Worm (Caenorhabditis elegans) whole organism, young adult: ENCODE data around the gene srlf-37.
A peak's percentile ranks its signal among the peaks of the same experiment; 100 is the strongest.

ENCODE experiments used
- B0336.3 ChIP-seq: fragments of 200-800 bp; sonication (Bioruptor generic); IDR thresholded peaks from 2 replicates; pipeline ENCODE4 v1.3.6; 2022; ENCODE audit warnings: missing genetic modification characterization, missing compliant biosample characterization
- C17E4.6 ChIP-seq: fragments of 200-800 bp; sonication (Bioruptor generic); IDR thresholded peaks from 2 replicates; pipeline ENCODE4 v1.3.6; 2022; ENCODE audit warnings: missing genetic modification reagents, missing genetic modification characterization, missing compliant biosample characterization
- F57A8.1 ChIP-seq: fragments of 200-800 bp; sonication (Bioruptor generic); optimal IDR thresholded peaks from 2 replicates; lab custom pipeline; 2018; ENCODE audit warnings: mild to moderate bottlenecking, missing genetic modification characterization, moderate library complexity, missing compliant biosample characterization
- K11D2.4 ChIP-seq: fragments of 200-800 bp; sonication (Bioruptor generic); IDR thresholded peaks from 2 replicates; pipeline ENCODE4 v1.3.6; 2022; ENCODE audit warnings: missing genetic modification reagents, missing genetic modification characterization, missing compliant biosample characterization
- K12H6.12 ChIP-seq: fragments of 200-800 bp; sonication (Bioruptor generic); optimal IDR thresholded peaks from 2 replicates; lab custom pipeline; 2018; ENCODE audit warnings: mild to moderate bottlenecking, missing genetic modification characterization, missing compliant biosample characterization
- Y56A3A.18 ChIP-seq: fragments of 200-800 bp; sonication (Bioruptor generic); IDR thresholded peaks from 2 replicates; pipeline ENCODE4 v1.3.6; 2022; ENCODE audit warnings: missing genetic modification reagents, missing genetic modification characterization, missing compliant biosample characterization
- Y67H2A.10 ChIP-seq: fragments of 200-800 bp; sonication (Bioruptor generic); conservative IDR thresholded peaks from 2 replicates; pipeline ENCODE4 v1.3.6; 2022; ENCODE audit warnings: missing genetic modification reagents, missing genetic modification characterization, missing compliant biosample characterization
- Y95B8A.8 ChIP-seq: fragments of 200-800 bp; sonication (Bioruptor generic); IDR thresholded peaks from 2 replicates; pipeline ENCODE4 v1.3.6; 2022; ENCODE audit warnings: missing genetic modification reagents, missing genetic modification characterization, missing compliant biosample characterization
- aptf-2 ChIP-seq: fragments of 200-800 bp; sonication (Bioruptor generic); conservative IDR thresholded peaks from 2 replicates; pipeline ENCODE4 v1.3.6; 2022; ENCODE audit warnings: missing genetic modification reagents, missing genetic modification characterization, missing compliant biosample characterization
- ccch-3 ChIP-seq: fragments of 200-800 bp; sonication (Bioruptor generic); optimal IDR thresholded peaks from 2 replicates; lab custom pipeline; 2018; ENCODE audit warnings: mild to moderate bottlenecking, missing genetic modification characterization, missing compliant biosample characterization
- ceh-27 ChIP-seq: fragments of 200-800 bp; sonication (Bioruptor generic); optimal IDR thresholded peaks from 2 replicates; lab custom pipeline; 2018; ENCODE audit warnings: mild to moderate bottlenecking, missing genetic modification characterization, moderate library complexity, missing compliant biosample characterization
- ceh-91 ChIP-seq: fragments of 200-800 bp; sonication (Bioruptor generic); IDR thresholded peaks from 2 replicates; pipeline ENCODE4 v1.3.6; 2022; ENCODE audit warnings: missing genetic modification reagents, missing genetic modification characterization, missing compliant biosample characterization
- chd-7 ChIP-seq: sonication (generic microtip); optimal IDR thresholded peaks from 2 replicates; lab custom pipeline; 2016; ENCODE audit warnings: mild to moderate bottlenecking, missing genetic modification characterization, moderate library complexity, missing compliant biosample characterization
- dox-1 ChIP-seq: fragments of 200-800 bp; sonication (Bioruptor generic); IDR thresholded peaks from 2 replicates; pipeline ENCODE4 v1.3.6; 2022; ENCODE audit warnings: missing genetic modification reagents, missing genetic modification characterization, missing compliant biosample characterization
- hlh-26 ChIP-seq: fragments of 200-800 bp; sonication (Bioruptor generic); conservative IDR thresholded peaks from 2 replicates; pipeline ENCODE4 v1.3.6; 2022; ENCODE audit warnings: missing genetic modification reagents, missing genetic modification characterization, missing compliant biosample characterization
- hmg-1.2 ChIP-seq: fragments of 200-800 bp; sonication (Bioruptor generic); IDR thresholded peaks from 2 replicates; pipeline ENCODE4 v1.3.6; 2022; ENCODE audit warnings: missing genetic modification reagents, missing genetic modification characterization, missing compliant biosample characterization
- hrde-1 ChIP-seq: sonication (generic microtip); optimal IDR thresholded peaks from 2 replicates; lab custom pipeline; 2016; ENCODE audit warnings: missing genetic modification characterization, mild to moderate bottlenecking, missing compliant biosample characterization, moderate library complexity, missing genotype, missing genetic modification reagents, borderline replicate concordance
- hsf-1 ChIP-seq: fragments of 200-800 bp; sonication (Bioruptor generic); IDR thresholded peaks from 2 replicates; pipeline ENCODE4 v1.3.6; 2022; ENCODE audit warnings: missing genetic modification reagents, missing genetic modification characterization, missing compliant biosample characterization
- let-526 ChIP-seq: fragments of 200-800 bp; sonication (Bioruptor generic); IDR thresholded peaks from 2 replicates; pipeline ENCODE4 v1.3.6; 2022; ENCODE audit warnings: missing genetic modification reagents, missing genetic modification characterization, missing compliant biosample characterization
- lin-40 ChIP-seq: sonication (generic microtip); optimal IDR thresholded peaks from 2 replicates; lab custom pipeline; 2016; ENCODE audit warnings: missing genetic modification characterization, mild to moderate bottlenecking, missing compliant biosample characterization, missing genotype, missing genetic modification reagents
- lsy-27 ChIP-seq: sonication (generic microtip); optimal IDR thresholded peaks from 2 replicates; lab custom pipeline; 2017; ENCODE audit warnings: missing genetic modification characterization, mild to moderate bottlenecking, missing compliant biosample characterization, antibody characterized with exemption, missing genotype, borderline replicate concordance; ENCODE audit not compliant: insufficient read depth
- mcd-1 ChIP-seq: fragments of 200-800 bp; sonication (Bioruptor generic); IDR thresholded peaks from 2 replicates; pipeline ENCODE4 v1.3.6; 2022; ENCODE audit warnings: missing genetic modification reagents, missing genetic modification characterization, missing compliant biosample characterization
- nfya-2 ChIP-seq: fragments of 200-800 bp; sonication (Bioruptor generic); IDR thresholded peaks from 2 replicates; pipeline ENCODE4 v1.3.6; 2022; ENCODE audit warnings: missing genetic modification reagents, missing genetic modification characterization, missing compliant biosample characterization
- nhr-27 ChIP-seq: fragments of 200-800 bp; sonication (Bioruptor generic); optimal IDR thresholded peaks from 2 replicates; lab custom pipeline; 2018; ENCODE audit warnings: mild to moderate bottlenecking, missing genetic modification characterization, moderate library complexity, missing compliant biosample characterization
- nhr-80 ChIP-seq: sonication (generic microtip); optimal IDR thresholded peaks from 2 replicates; lab custom pipeline; 2016; ENCODE audit warnings: missing genetic modification characterization, missing compliant biosample characterization
- nhr-90 ChIP-seq: sonication (generic microtip); optimal IDR thresholded peaks from 2 replicates; lab custom pipeline; 2016; ENCODE audit warnings: missing genotype, mild to moderate bottlenecking, missing genetic modification characterization, missing compliant biosample characterization
- pha-4 ChIP-seq: fragments of 150-350 bp; sonication (generic microtip); optimal IDR thresholded peaks from 2 replicates; lab custom pipeline; 2014; ENCODE audit warnings: missing biosample characterization, missing genetic modification reagents, missing genetic modification characterization
- sdz-38 ChIP-seq: sonication (generic microtip); optimal IDR thresholded peaks from 2 replicates; lab custom pipeline; 2016; ENCODE audit warnings: missing genotype, missing genetic modification characterization, missing compliant biosample characterization
- snpc-1.1 ChIP-seq: sonication (generic microtip); optimal IDR thresholded peaks from 2 replicates; lab custom pipeline; 2017; ENCODE audit warnings: missing genetic modification characterization, mild to moderate bottlenecking, missing compliant biosample characterization, antibody characterized with exemption, moderate library complexity, missing genotype, missing genetic modification reagents; ENCODE audit not compliant: insufficient read depth
- snpc-4 ChIP-seq, 5 experiments: fragments of 150-350 bp in 1 of 5; sonication (generic microtip) in 4 of 5; optimal IDR thresholded peaks; 2 replicates each; lab custom pipeline; 2014 to 2018; ENCODE audit warnings: missing genetic modification characterization in 5 of 5, missing biosample characterization in 3 of 5, antibody characterized with exemption in 2 of 5, mild to moderate bottlenecking in 2 of 5, missing compliant biosample characterization in 2 of 5, missing genotype in 2 of 5, moderate library complexity in 2 of 5, missing genetic modification reagents in 1 of 5
- tlf-1 ChIP-seq: fragments of 200-800 bp; sonication (Bioruptor generic); optimal IDR thresholded peaks from 2 replicates; lab custom pipeline; 2018; ENCODE audit warnings: mild to moderate bottlenecking, missing genetic modification characterization, missing compliant biosample characterization
- unc-130 ChIP-seq: sonication (generic microtip); optimal IDR thresholded peaks from 2 replicates; lab custom pipeline; 2016; ENCODE audit warnings: missing genetic modification reagents, missing genetic modification characterization, missing compliant biosample characterization
- xnd-1 ChIP-seq: sonication (generic microtip); optimal IDR thresholded peaks from 2 replicates; lab custom pipeline; 2016; ENCODE audit warnings: missing genotype, missing genetic modification reagents, missing genetic modification characterization, missing compliant biosample characterization
- zfh-2 ChIP-seq: fragments of 200-800 bp; sonication (Bioruptor generic); conservative IDR thresholded peaks from 2 replicates; pipeline ENCODE4 v1.3.6; 2022; ENCODE audit warnings: missing genetic modification reagents, missing genetic modification characterization, missing compliant biosample characterization
- ztf-18 ChIP-seq: sonication (generic microtip); optimal IDR thresholded peaks from 2 replicates; lab custom pipeline; 2016; ENCODE audit warnings: missing genotype, mild to moderate bottlenecking, missing genetic modification characterization, missing compliant biosample characterization
- ztf-26 ChIP-seq: sonication (generic microtip); optimal IDR thresholded peaks from 2 replicates; lab custom pipeline; 2017; ENCODE audit warnings: missing genetic modification characterization, missing compliant biosample characterization
- ztf-28 ChIP-seq: fragments of 200-800 bp; sonication (Bioruptor generic); IDR thresholded peaks from 2 replicates; pipeline ENCODE4 v1.3.6; 2022; ENCODE audit warnings: missing genetic modification reagents, missing genetic modification characterization, missing compliant biosample characterization

srlf-37 gene

DNA sequence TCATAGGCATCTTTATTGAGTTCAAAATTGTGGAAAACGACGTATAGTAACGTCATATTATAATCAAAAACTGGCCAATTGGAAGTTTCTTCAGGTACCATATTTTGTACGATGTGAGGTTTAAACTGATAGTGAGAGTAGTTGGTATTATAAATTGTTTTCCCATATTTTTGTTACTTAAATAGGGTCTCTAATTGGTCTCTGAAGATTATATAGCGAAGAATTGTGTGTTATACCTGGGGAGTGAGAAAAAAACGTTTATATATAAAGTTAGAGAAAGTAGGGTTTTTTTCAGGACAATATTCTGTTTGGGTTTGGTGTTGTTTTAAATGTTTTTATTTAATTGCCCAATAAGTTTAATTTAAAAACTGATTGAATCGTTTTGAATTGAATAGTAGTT lies 20.9 kb upstream of the srlf-37 start, which contains the start of gene srt-17:
Gene srt-17 (minus strand): TSS at position 101 of the 400 bp plus-strand sequence.
- TF ChIP-seq nhr-90 (tag; lab: Kevin White, UChicago) = no peak
- TF ChIP-seq hlh-26 = no peak
- TF ChIP-seq nfya-2 (GFP tag; lab: Robert Waterston, UW) = no peak
- no peak for TF ChIP-seq F57A8.1
- TF ChIP-seq K11D2.4 (GFP tag; lab: Robert Waterston, UW) = no peak
- TF ChIP-seq aptf-2 (GFP tag; lab: Robert Waterston, UW) = no peak
- no peak for TF ChIP-seq nhr-80
- no peak for TF ChIP-seq unc-130 (GFP tag; lab: Kevin White, UChicago)
- TF ChIP-seq ceh-91 (GFP tag; lab: Robert Waterston, UW) = no peak
- TF ChIP-seq pha-4 (tag; lab: Kevin White, UChicago) = no peak
- TF ChIP-seq Y95B8A.8 (GFP tag; lab: Robert Waterston, UW) = no peak
- no peak for TF ChIP-seq mcd-1 (GFP tag; lab: Robert Waterston, UW)
- no peak for TF ChIP-seq xnd-1 (tag; lab: Kevin White, UChicago)
- TF ChIP-seq C17E4.6 (GFP tag; lab: Robert Waterston, UW) = no peak
- no peak for TF ChIP-seq let-526 (GFP tag; lab: Robert Waterston, UW)

DNA sequence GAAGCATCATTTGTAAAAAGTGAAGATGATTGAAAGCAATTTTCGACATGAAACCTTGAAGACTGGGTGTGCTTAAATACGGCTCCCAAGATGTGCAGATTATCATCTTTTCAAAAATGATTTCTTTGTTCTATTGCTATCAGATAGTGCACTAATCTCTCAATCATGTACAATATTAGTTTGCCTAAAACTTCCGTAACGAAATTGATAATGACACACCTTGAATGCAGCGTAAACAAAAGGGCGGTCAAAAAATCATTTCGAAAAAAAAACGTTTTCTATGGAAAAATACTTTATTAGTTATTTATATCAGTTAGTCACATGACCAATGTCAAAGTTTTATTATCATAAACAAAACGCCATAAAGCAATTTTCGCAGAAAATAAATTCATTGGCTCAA lies 18.9 kb upstream of the srlf-37 start, which contains the start of gene F48G7.5:
Gene F48G7.5 (minus strand): TSS at position 34 of the 400 bp plus-strand sequence.
- TF ChIP-seq lin-40 (tag; lab: Kevin White, UChicago) (no peak), tlf-1 (GFP tag; lab: Kevin White, UChicago) (no peak), sdz-38 (no peak), Y56A3A.18 (no peak), lsy-27 (tag; lab: Kevin White, UChicago) (no peak), hsf-1 (GFP tag; lab: Robert Waterston, UW) (no peak), ccch-3 (GFP tag; lab: Kevin White, UChicago) (no peak), ztf-18 (no peak), B0336.3 (GFP tag; lab: Robert Waterston, UW) (no peak), nfya-2 (GFP tag; lab: Robert Waterston, UW) (no peak), Y67H2A.10 (GFP tag; lab: Robert Waterston, UW) (no peak), ztf-28 (GFP tag; lab: Robert Waterston, UW) (no peak)
- TF ChIP-seq, all 124 proteins: peak for 0

DNA sequence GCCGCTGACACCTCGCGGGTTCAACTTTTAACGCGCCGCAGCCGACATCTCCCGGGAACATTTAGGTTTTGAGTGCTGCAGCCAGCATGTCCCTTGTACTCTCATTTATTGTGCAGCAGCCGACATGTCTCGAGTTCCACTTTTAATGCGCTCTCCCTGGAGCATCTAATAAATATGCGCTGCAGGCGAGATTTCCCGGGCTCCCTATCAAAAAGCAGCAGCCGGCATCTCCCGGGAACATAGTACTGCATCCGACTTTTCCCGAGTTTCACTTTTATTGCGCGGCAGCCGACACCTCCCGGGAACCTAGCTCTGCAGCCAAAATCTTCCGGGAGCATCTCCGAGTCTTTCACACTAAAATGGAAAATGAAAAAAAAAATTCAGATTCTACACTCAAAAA lies 17.0 kb upstream of the srlf-37 start:
- TF ChIP-seq hsf-1 (GFP tag; lab: Robert Waterston, UW) = no peak
- TF ChIP-seq zfh-2 = peak; percentile 51; the same call in 1 of the 2 replicates

DNA sequence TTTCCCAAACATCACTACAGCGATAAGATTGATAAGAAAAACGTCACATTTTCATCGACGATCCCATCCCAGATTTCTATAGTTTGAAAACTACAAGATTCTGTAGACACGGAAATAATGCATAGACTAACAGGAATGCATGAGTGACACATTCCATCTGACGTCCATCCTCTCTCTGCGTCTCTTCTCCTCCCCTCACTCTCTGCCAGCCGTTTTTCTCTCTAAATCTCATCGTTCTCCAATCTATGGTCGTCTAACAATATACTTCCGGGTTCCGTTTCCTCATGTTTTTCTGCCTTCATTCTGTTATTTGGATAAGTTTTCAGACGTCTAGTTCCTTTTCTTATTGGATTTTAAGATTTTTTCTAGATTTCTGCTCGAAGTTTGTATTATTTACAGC lies 15.0 kb upstream of the srlf-37 start, which contains the start of gene F48G7.4:
Gene F48G7.4 (plus strand): TSS at position 400 of the 400 bp plus-strand sequence.
- TF ChIP-seq hrde-1 = no peak
- TF ChIP-seq dox-1 (GFP tag; lab: Robert Waterston, UW) = peak; percentile 54
- TF ChIP-seq chd-7 (tag; lab: Kevin White, UChicago) = no peak
- TF ChIP-seq hmg-1.2 = peak; percentile 89
- TF ChIP-seq snpc-4 (GFP tag; optimal IDR thresholded peaks at IDR 0.05; lab: Kevin White, UChicago) = no peak
- TF ChIP-seq snpc-4 (tag; optimal IDR thresholded peaks at IDR 0.05; lab: Kevin White, UChicago) = peak in 1 of 4 experiments; percentile 54
- TF ChIP-seq K12H6.12 (tag; lab: Kevin White, UChicago) = peak; percentile 54
- TF ChIP-seq nhr-27 (tag; lab: Kevin White, UChicago) = no peak
- no peak for TF ChIP-seq snpc-1.1
- TF ChIP-seq nhr-80 = peak; percentile 20
- no peak for TF ChIP-seq ztf-26 (tag; lab: Kevin White, UChicago)
- peak; percentile 41 for TF ChIP-seq ceh-27
